Worm (Caenorhabditis elegans) whole organism, early embryonic: ENCODE measurements around the gene srh-271.

Source experiments
- B0310.2 ChIP-seq: sonication (generic microtip); optimal IDR thresholded peaks from 2 replicates; lab custom pipeline; 2016; ENCODE audit warnings: mild to moderate bottlenecking, missing genetic modification characterization, missing compliant biosample characterization
- F13C5.2 ChIP-seq: sonication (generic microtip); optimal IDR thresholded peaks from 2 replicates; lab custom pipeline; 2017; ENCODE audit warnings: mild to moderate bottlenecking, missing genetic modification characterization, inconsistent platforms, missing compliant biosample characterization
- aly-1 ChIP-seq: sonication (generic microtip); optimal IDR thresholded peaks from 2 replicates; lab custom pipeline; 2016; ENCODE audit warnings: missing genetic modification characterization, missing compliant biosample characterization
- ama-1 ChIP-seq: fragments of 150-350 bp; optimal IDR thresholded peaks from 2 replicates; lab custom pipeline; 2014
- ceh-13 ChIP-seq: fragments of 200-800 bp; sonication (Bioruptor generic); optimal IDR thresholded peaks from 2 replicates; lab custom pipeline; 2018; ENCODE audit warnings: mild to moderate bottlenecking, missing genetic modification characterization, missing compliant biosample characterization
- ceh-36 ChIP-seq: sonication (generic microtip); optimal IDR thresholded peaks from 2 replicates; lab custom pipeline; 2016; ENCODE audit warnings: missing genetic modification characterization, inconsistent platforms, missing compliant biosample characterization
- ets-7 ChIP-seq: sonication (generic microtip); optimal IDR thresholded peaks from 2 replicates; lab custom pipeline; 2016; ENCODE audit warnings: missing genotype, missing genetic modification characterization, missing compliant biosample characterization
- flt-1 ChIP-seq: fragments of 200-800 bp; sonication (Bioruptor generic); IDR thresholded peaks from 2 replicates; pipeline ENCODE4 v1.3.6; 2022; ENCODE audit warnings: missing genetic modification characterization, missing compliant biosample characterization
- hmbx-1 ChIP-seq: sonication (generic microtip); optimal IDR thresholded peaks from 2 replicates; lab custom pipeline; 2016; ENCODE audit warnings: mild to moderate bottlenecking, missing genetic modification characterization, missing compliant biosample characterization
- hmg-4 ChIP-seq: fragments of 200-800 bp; sonication (Bioruptor generic); optimal IDR thresholded peaks from 2 replicates; lab custom pipeline; 2018; ENCODE audit warnings: mild to moderate bottlenecking, missing genetic modification characterization, missing compliant biosample characterization
- hnd-1 ChIP-seq: sonication (generic microtip); optimal IDR thresholded peaks from 2 replicates; lab custom pipeline; 2016; ENCODE audit warnings: missing genetic modification characterization, missing compliant biosample characterization
- pes-1 ChIP-seq: fragments of 200-800 bp; sonication (Bioruptor generic); IDR thresholded peaks from 2 replicates; pipeline ENCODE4 v1.3.6; 2022; ENCODE audit warnings: missing genetic modification reagents, missing genetic modification characterization, missing compliant biosample characterization
- scrt-1 ChIP-seq: fragments of 200-800 bp; sonication (Bioruptor generic); IDR thresholded peaks from 2 replicates; pipeline ENCODE4 v1.3.6; 2022; ENCODE audit warnings: missing genetic modification characterization, missing compliant biosample characterization
- sea-1 ChIP-seq: fragments of 200-800 bp; sonication (Bioruptor generic); conservative IDR thresholded peaks from 2 replicates; pipeline ENCODE4 v1.3.6; 2022; ENCODE audit warnings: missing genetic modification characterization, missing compliant biosample characterization
- tbx-11 ChIP-seq: fragments of 200-800 bp; sonication (Bioruptor generic); IDR thresholded peaks from 2 replicates; pipeline ENCODE4 v1.3.6; 2022; ENCODE audit warnings: missing genetic modification characterization, missing compliant biosample characterization
- tbx-37 ChIP-seq: fragments of 200-800 bp; sonication (Bioruptor generic); conservative IDR thresholded peaks from 2 replicates; pipeline ENCODE4 v1.3.6; 2022; ENCODE audit warnings: missing genetic modification reagents, missing genetic modification characterization, missing compliant biosample characterization
- tra-4 ChIP-seq: sonication (generic microtip); optimal IDR thresholded peaks from 2 replicates; lab custom pipeline; 2017; ENCODE audit warnings: missing genetic modification characterization, missing compliant biosample characterization

Gene srh-271

ce11 chrV:2621879-2622278 is at the start of gene srh-271:
Gene srh-271 (minus strand): TSS chrV:2621979.
- no peak for TF ChIP-seq ceh-13
- no peak for TF ChIP-seq ceh-36 (tag; lab: Kevin White, UChicago)
- no peak for TF ChIP-seq tbx-37
- TF ChIP-seq pes-1 (GFP tag; lab: Robert Waterston, UW): no peak
- TF ChIP-seq F13C5.2 (tag; lab: Kevin White, UChicago): no peak
- TF ChIP-seq ets-7 (tag; lab: Kevin White, UChicago): no peak

- TF ChIP-seq ets-7 (tag; lab: Kevin White, UChicago) (no peak), aly-1 (no peak), B0310.2 (tag; lab: Kevin White, UChicago) (no peak), tra-4 (no peak), ceh-36 (tag; lab: Kevin White, UChicago) (no peak), hmg-4 (GFP tag; lab: Kevin White, UChicago) (no peak)
Measured at ce11 chrV:2671155-2671554, 49.4 kb upstream of the srh-271 start, which contains the start of gene kel-8. Gene kel-8 (plus strand): TSS chrV:2671455.

ce11 chrV:2666600-2666999 is 44.8 kb upstream of the srh-271 start, which contains the start of gene W02G9.4:
Gene W02G9.4 (plus strand): TSS chrV:2666900.
- TF ChIP-seq sea-1 (GFP tag; lab: Robert Waterston, UW): no peak
- TF ChIP-seq ets-7 (tag; lab: Kevin White, UChicago): no peak
- TF ChIP-seq B0310.2 (tag; lab: Kevin White, UChicago): no peak
- TF ChIP-seq tbx-11 (GFP tag; lab: Robert Waterston, UW): no peak

- TF ChIP-seq sea-1 (GFP tag; lab: Robert Waterston, UW): 0 out of 2 replicates have a peak, but pooled peaks have one; percentile 55
- peak; percentile 57 for TF ChIP-seq pes-1 (GFP tag; lab: Robert Waterston, UW)
- TF ChIP-seq hmg-4 (GFP tag; lab: Kevin White, UChicago): peak; percentile 31
- no peak for TF ChIP-seq flt-1 (GFP tag; lab: Robert Waterston, UW)
Measured at ce11 chrV:2664525-2665053, 42.8 kb upstream of the srh-271 start, which contains the start of gene ndx-2. Gene ndx-2 (minus strand): TSS chrV:2665003.

- TF ChIP-seq tbx-37: no peak
- TF ChIP-seq pes-1 (GFP tag; lab: Robert Waterston, UW): no peak
Measured at ce11 chrV:2660457-2660856, 38.7 kb upstream of the srh-271 start.

ce11 chrV:2657682-2658081 is 35.9 kb upstream of the srh-271 start:
- TF ChIP-seq flt-1 (GFP tag; lab: Robert Waterston, UW) (no peak), scrt-1 (GFP tag; lab: Robert Waterston, UW) (no peak), tbx-11 (GFP tag; lab: Robert Waterston, UW) (no peak), sea-1 (GFP tag; lab: Robert Waterston, UW) (no peak), ceh-13 (no peak), ceh-36 (tag; lab: Kevin White, UChicago) (no peak), aly-1 (no peak), ets-7 (tag; lab: Kevin White, UChicago) (no peak), ama-1 (no peak), tbx-37 (no peak), F13C5.2 (tag; lab: Kevin White, UChicago) (no peak), B0310.2 (tag; lab: Kevin White, UChicago) (no peak), hmg-4 (GFP tag; lab: Kevin White, UChicago) (no peak), hnd-1 (tag; lab: Kevin White, UChicago) (no peak), tra-4 (no peak), pes-1 (GFP tag; lab: Robert Waterston, UW) (no peak)

ce11 chrV:2656159-2656558 is 34.4 kb upstream of the srh-271 start:
- no peak for TF ChIP-seq hmbx-1 (tag; lab: Kevin White, UChicago)
- TF ChIP-seq scrt-1 (GFP tag; lab: Robert Waterston, UW): no peak
- TF ChIP-seq aly-1: no peak
- TF ChIP-seq ama-1: no peak
- TF ChIP-seq ceh-13: no peak
- TF ChIP-seq F13C5.2 (tag; lab: Kevin White, UChicago): no peak
- TF ChIP-seq ets-7 (tag; lab: Kevin White, UChicago): no peak
- no peak for TF ChIP-seq pes-1 (GFP tag; lab: Robert Waterston, UW)
- TF ChIP-seq hnd-1 (tag; lab: Kevin White, UChicago): no peak
- no peak for TF ChIP-seq hmg-4 (GFP tag; lab: Kevin White, UChicago)
- TF ChIP-seq ceh-36 (tag; lab: Kevin White, UChicago): no peak
- no peak for TF ChIP-seq tra-4
- TF ChIP-seq sea-1 (GFP tag; lab: Robert Waterston, UW): no peak
- no peak for TF ChIP-seq flt-1 (GFP tag; lab: Robert Waterston, UW)

ce11 chrV:2652557-2653133 is 30.9 kb upstream of the srh-271 start, which contains the start of the genes W02H5.8 and angl-1:
Gene W02H5.8 (minus strand): TSS chrV:2652657.
Gene angl-1 (plus strand): TSS chrV:2653083.
- TF ChIP-seq ama-1 (no peak), tbx-11 (GFP tag; lab: Robert Waterston, UW) (no peak), B0310.2 (tag; lab: Kevin White, UChicago) (no peak), ceh-36 (tag; lab: Kevin White, UChicago) (no peak), flt-1 (GFP tag; lab: Robert Waterston, UW) (no peak)
